Fruit fly (Drosophila melanogaster): Measurements from ENCODE around the gene DIP-iota.

DNA sequence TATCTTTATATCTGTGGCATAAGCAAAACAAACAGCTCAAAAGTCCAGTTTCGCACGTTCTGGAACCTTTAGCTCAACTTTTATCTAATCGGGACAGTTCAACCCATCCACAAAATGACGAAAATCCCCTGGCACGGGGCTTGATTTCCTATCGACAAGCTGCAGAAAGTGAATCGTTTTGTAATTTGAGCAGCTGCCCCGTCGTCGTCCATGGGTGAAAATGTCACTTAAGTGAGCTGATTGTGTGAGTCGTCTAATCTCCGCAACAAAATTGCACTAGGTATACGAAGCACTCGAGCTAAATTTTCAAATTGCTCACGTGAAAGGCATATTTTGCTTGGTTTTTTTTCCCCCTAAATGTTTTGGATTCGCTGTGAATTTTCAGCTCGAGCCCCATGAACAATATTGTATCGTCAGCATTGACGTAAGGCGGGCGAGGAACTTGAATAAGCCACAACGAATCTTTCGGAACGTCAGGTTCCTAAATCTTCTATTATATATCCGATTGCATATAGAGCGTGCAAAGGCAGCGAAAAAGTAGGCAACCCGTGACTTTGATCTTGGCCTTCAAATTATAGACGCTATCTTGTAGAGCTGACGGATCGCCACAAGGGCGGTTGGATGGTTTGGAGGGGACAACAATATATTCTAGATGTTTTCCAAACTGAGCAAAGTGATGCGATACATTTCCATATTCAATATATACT lies 7.1 kb downstream of the DIP-iota start:
- no peak for TF ChIP-seq Xbp1 (GFP tag; optimal IDR thresholded peaks at IDR 0.05)
- no peak for TF ChIP-seq CG17361 (GFP tag; IDR thresholded peaks at IDR 0.05)
- no peak for TF ChIP-seq ftz-f1 (GFP tag; optimal IDR thresholded peaks at IDR 0.05)
- TF ChIP-seq vvl (GFP tag; IDR thresholded peaks at IDR 0.05): no peak
- TF ChIP-seq twi (tag; optimal IDR thresholded peaks at IDR 0.05): no peak
- no peak for TF ChIP-seq Lhr (GFP tag; optimal IDR thresholded peaks at IDR 0.05)
- no peak for TF ChIP-seq Doc2 (GFP tag; IDR thresholded peaks at IDR 0.05)
- no peak for TF ChIP-seq br (optimal IDR thresholded peaks at IDR 0.05)
- no peak for TF ChIP-seq peb (GFP tag; IDR thresholded peaks at IDR 0.05)
